Worm (Caenorhabditis elegans): ENCODE results near the gene twk-12.

DNA sequence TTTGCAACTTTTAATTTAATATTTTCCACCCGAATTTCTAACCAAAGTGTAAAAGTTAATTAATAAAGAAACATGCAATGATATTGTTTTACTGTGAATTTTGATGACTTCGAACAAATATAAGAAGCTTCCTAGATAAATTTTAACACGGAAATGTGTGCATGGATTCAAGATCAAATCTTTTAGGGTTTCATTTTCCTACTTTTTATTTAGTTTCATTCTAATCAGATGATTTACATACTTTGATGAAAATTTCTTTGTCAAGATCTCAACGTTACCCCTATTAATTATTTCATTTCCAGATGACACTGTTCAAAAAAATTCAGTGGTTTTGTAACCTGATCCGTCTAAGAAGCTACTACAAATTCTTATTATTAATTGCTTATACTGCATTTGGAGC is at the start of gene twk-12:
- TF ChIP-seq lim-6 (tag; optimal IDR thresholded peaks at IDR 0.05) (no peak), lin-11 (tag; optimal IDR thresholded peaks at IDR 0.05) (no peak), sox-4 (tag; optimal IDR thresholded peaks at IDR 0.05) (no peak), nfya-1 (tag; optimal IDR thresholded peaks at IDR 0.05) (no peak)

Measured in whole organism, late embryonic.